Worm (Caenorhabditis elegans): ENCODE data around the gene clec-55.

Gene clec-55

DNA sequence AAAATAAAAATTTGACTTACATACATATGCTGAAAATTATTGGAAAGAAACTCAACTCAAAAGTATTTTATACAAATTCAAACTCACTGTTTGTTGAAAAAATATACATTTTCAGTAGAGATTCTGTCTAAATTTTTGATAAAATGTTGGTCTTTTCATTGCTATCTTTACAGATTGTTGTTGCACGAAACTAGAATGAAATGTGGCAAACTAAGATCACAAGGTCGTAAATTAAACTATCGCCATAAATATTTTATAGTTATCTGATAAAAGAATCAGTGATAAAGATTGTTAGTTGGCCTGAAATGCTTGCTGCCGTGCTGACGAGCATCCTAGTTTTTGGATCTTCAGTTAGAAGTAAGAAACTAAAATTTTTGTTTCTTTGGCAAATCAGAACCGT is at the start of gene clec-55:
clec-55 (plus strand) TSS at position 301 of the 400 bp plus-strand sequence.
- TF ChIP-seq mdl-1 (tag; optimal IDR thresholded peaks at IDR 0.05) (no peak), F13H6.1 (tag; optimal IDR thresholded peaks at IDR 0.05) (no peak), alr-1 (tag; optimal IDR thresholded peaks at IDR 0.05) (no peak), aly-2 (tag; optimal IDR thresholded peaks at IDR 0.05) (no peak), elt-3 (tag; optimal IDR thresholded peaks at IDR 0.05) (no peak), sem-4 (tag; optimal IDR thresholded peaks at IDR 0.05) (no peak), nhr-129 (tag; optimal IDR thresholded peaks at IDR 0.05) (no peak), nhr-6 (tag; optimal IDR thresholded peaks at IDR 0.05) (no peak), ztf-4 (tag; optimal IDR thresholded peaks at IDR 0.05) (no peak), nhr-23 (tag; optimal IDR thresholded peaks at IDR 0.05) (no peak), lin-39 (tag; optimal IDR thresholded peaks at IDR 0.05) (no peak), nhr-21 (tag; optimal IDR thresholded peaks at IDR 0.05) (no peak), nhr-237 (tag; optimal IDR thresholded peaks at IDR 0.05) (no peak), ztf-1 (GFP tag; conservative IDR thresholded peaks at IDR 0.05) (no peak), lin-13 (GFP tag; optimal IDR thresholded peaks at IDR 0.05) (no peak)

DNA sequence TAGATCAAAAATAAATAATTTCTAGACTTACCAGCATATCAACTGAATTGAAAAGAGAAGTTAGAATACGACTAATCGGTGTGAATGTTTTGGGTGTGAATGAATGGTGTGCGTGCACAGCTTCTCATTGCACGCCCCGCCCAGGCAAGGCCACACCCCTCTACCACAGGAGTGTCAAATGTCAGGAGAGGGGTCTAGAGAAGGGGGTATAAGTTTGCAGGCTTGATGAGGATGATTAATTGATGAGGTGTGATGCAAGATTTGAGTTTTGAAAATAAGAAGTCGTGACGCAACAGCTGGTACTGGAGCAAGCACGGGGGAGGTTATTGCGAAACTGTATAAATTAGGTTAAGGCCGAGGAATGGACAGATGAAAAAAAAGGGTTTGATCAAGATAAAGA is 46.8 kb upstream of the clec-55 start, which contains the start of gene egl-1:
egl-1 (minus strand) TSS at position 101 of the 400 bp plus-strand sequence.
- TF ChIP-seq nhr-12 (tag; optimal IDR thresholded peaks at IDR 0.05) (no peak), unc-62 (GFP tag; optimal IDR thresholded peaks at IDR 0.05) (no peak), nhr-23 (tag; optimal IDR thresholded peaks at IDR 0.05) (no peak), alr-1 (tag; optimal IDR thresholded peaks at IDR 0.05) (no peak), peb-1 (tag; optimal IDR thresholded peaks at IDR 0.05) (no peak), lin-13 (GFP tag; optimal IDR thresholded peaks at IDR 0.05) (no peak), sem-4 (tag; optimal IDR thresholded peaks at IDR 0.05) (no peak), R02D3.7 (tag; optimal IDR thresholded peaks at IDR 0.05) (no peak), mbf-1 (tag; optimal IDR thresholded peaks at IDR 0.05) (no peak), elt-3 (tag; optimal IDR thresholded peaks at IDR 0.05) (no peak), nhr-129 (tag; optimal IDR thresholded peaks at IDR 0.05) (no peak), snpc-4 (tag; optimal IDR thresholded peaks at IDR 0.05) (no peak), nhr-77 (tag; optimal IDR thresholded peaks at IDR 0.05) (no peak), ceh-82 (tag; optimal IDR thresholded peaks at IDR 0.05) (no peak), sma-9 (GFP tag; optimal IDR thresholded peaks at IDR 0.05) (no peak), sma-9 (tag; optimal IDR thresholded peaks at IDR 0.05) (no peak), skn-1 (tag; optimal IDR thresholded peaks at IDR 0.05) (no peak), elt-1 (tag; optimal IDR thresholded peaks at IDR 0.05) (no peak), egl-27 (tag; optimal IDR thresholded peaks at IDR 0.05) (no peak), F13H6.1 (tag; optimal IDR thresholded peaks at IDR 0.05) (no peak)

DNA sequence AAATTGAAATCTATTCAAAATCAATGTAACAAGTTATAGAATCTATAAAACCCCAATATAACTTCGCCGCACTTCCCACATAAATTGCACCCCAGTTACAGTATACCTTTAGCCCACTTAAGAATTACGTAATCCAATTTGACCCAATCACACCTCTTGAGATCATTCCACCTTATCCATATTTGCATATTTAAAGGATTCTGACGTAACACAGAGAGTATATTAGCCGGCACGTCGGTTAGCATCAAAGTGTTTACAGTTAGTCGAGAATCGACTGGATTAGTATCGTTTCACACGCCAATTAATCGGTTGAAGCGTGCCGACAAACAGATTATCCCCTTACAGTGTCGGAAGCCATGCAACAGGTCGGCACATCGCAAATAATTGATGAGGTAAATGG is 45.5 kb upstream of the clec-55 start:
- TF ChIP-seq R02D3.7 (tag; optimal IDR thresholded peaks at IDR 0.05) (no peak), aly-2 (tag; optimal IDR thresholded peaks at IDR 0.05) (no peak), ceh-82 (tag; optimal IDR thresholded peaks at IDR 0.05) (no peak), unc-39 (tag; optimal IDR thresholded peaks at IDR 0.05) (no peak), lsy-2 (tag; optimal IDR thresholded peaks at IDR 0.05) (no peak), nhr-11 (tag; optimal IDR thresholded peaks at IDR 0.05) (no peak), fos-1 (tag; optimal IDR thresholded peaks at IDR 0.05) (no peak), elt-3 (tag; optimal IDR thresholded peaks at IDR 0.05) (no peak), ztf-11 (tag; optimal IDR thresholded peaks at IDR 0.05) (no peak)

DNA sequence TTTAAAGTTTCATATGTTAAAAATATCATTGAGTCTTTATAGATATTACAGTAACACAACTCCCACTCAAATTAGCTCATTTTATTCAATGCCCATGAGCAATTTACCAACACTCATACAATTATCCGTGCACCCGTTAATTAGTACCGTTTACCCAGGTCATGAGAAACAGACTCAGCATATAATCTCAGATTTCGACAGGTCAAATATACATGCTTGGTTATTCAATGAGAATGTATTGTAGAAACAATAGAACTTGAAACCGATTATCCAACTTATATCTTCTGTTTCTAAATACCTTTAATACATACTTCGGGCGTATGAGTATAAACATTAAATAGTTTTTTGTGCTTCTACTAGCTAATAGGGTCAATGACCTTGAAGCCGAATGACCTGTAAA is 42.9 kb upstream of the clec-55 start:
- TF ChIP-seq sma-9 (GFP tag; optimal IDR thresholded peaks at IDR 0.05) (no peak), sma-9 (tag; optimal IDR thresholded peaks at IDR 0.05) (no peak), egl-27 (tag; optimal IDR thresholded peaks at IDR 0.05) (no peak), ztf-4 (tag; optimal IDR thresholded peaks at IDR 0.05) (no peak), nhr-129 (tag; optimal IDR thresholded peaks at IDR 0.05) (no peak), aly-2 (tag; optimal IDR thresholded peaks at IDR 0.05) (no peak), nhr-77 (tag; optimal IDR thresholded peaks at IDR 0.05) (no peak), mbf-1 (tag; optimal IDR thresholded peaks at IDR 0.05) (no peak)

DNA sequence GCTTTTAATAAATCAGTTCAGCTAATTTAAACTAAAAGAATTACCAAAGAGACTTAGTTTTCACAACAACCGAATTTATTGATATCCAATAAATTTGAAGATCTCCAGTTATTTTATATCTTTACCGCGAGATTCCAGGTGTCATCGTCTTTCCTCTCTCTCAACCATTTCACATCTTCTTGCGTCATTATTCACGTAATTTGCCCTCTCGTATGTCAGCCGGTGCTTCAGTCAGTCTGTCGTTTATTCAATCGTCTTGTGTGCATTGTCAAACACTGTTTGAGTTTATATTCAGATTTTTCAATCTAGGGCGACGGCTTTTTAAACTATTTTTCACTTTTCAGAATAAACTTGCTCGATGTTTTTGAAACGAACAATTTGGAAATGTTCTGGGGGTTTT is 41.7 kb upstream of the clec-55 start:
- TF ChIP-seq sma-9 (GFP tag; optimal IDR thresholded peaks at IDR 0.05) (no peak), sma-9 (tag; optimal IDR thresholded peaks at IDR 0.05) (no peak), C34F6.9 (tag; optimal IDR thresholded peaks at IDR 0.05) (no peak), aly-2 (tag; optimal IDR thresholded peaks at IDR 0.05) (no peak)
